Worm (Caenorhabditis elegans) whole organism, L3 larva: Measurements from ENCODE around the gene F02D10.6.
"Not testable (repeated sequence)": the region's sequence is repeated elsewhere in the genome, so short reads cannot be mapped to it uniquely, and the experiment has no call there.

Experiments
- ZK546.5 ChIP-seq: sonication (generic microtip); optimal IDR thresholded peaks from 2 replicates; lab custom pipeline; 2017; ENCODE audit warnings: missing biosample characterization, missing genetic modification characterization
- aly-2 ChIP-seq: fragments of 150-350 bp; optimal IDR thresholded peaks from 2 replicates; lab custom pipeline; 2014; ENCODE audit warnings: missing biosample characterization, missing genetic modification characterization
- ama-1 ChIP-seq: fragments of 150-350 bp; optimal IDR thresholded peaks from 2 replicates; lab custom pipeline; 2018
- ceh-28 ChIP-seq: fragments of 150-350 bp; optimal IDR thresholded peaks from 2 replicates; lab custom pipeline; 2014; ENCODE audit warnings: missing biosample characterization, missing genetic modification reagents, missing genetic modification characterization
- ceh-9 ChIP-seq: sonication (generic microtip); optimal IDR thresholded peaks from 2 replicates; lab custom pipeline; 2018; ENCODE audit warnings: missing biosample characterization, missing genetic modification characterization
- daf-12 ChIP-seq: fragments of 150-350 bp; optimal IDR thresholded peaks from 2 replicates; lab custom pipeline; 2014; ENCODE audit warnings: missing biosample characterization, missing genetic modification reagents, missing genetic modification characterization
- egl-5 ChIP-seq: fragments of 150-350 bp; optimal IDR thresholded peaks from 2 replicates; lab custom pipeline; 2017; ENCODE audit warnings: missing biosample characterization, missing genetic modification reagents, missing genetic modification characterization, inconsistent platforms
- elt-1 ChIP-seq: fragments of 150-350 bp; optimal IDR thresholded peaks from 2 replicates; lab custom pipeline; 2014; ENCODE audit warnings: missing biosample characterization, missing genetic modification characterization
- elt-2 ChIP-seq: sonication (generic microtip); optimal IDR thresholded peaks from 2 replicates; lab custom pipeline; 2016; ENCODE audit warnings: missing genetic modification reagents, mild to moderate bottlenecking, missing genetic modification characterization, missing compliant biosample characterization
- elt-3 ChIP-seq, 3 experiments: fragments of 150-350 bp in 1 of 3; sonication (generic microtip) in 2 of 3; optimal IDR thresholded peaks; 2 replicates in 2 of 3; 4 replicates in 1 of 3; lab custom pipeline; 2014 to 2017; ENCODE audit warnings: missing biosample characterization in 3 of 3, missing genetic modification characterization in 3 of 3
- eor-1 ChIP-seq, 2 experiments: fragments of 150-350 bp; optimal IDR thresholded peaks; 2 replicates each; lab custom pipeline; 2014 to 2018; ENCODE audit warnings: missing biosample characterization in 2 of 2, missing genetic modification characterization in 2 of 2
- fkh-10 ChIP-seq: sonication (generic microtip); optimal IDR thresholded peaks from 2 replicates; lab custom pipeline; 2017; ENCODE audit warnings: missing biosample characterization, missing genetic modification reagents, missing genetic modification characterization
- fkh-2 ChIP-seq: fragments of 150-350 bp; optimal IDR thresholded peaks from 2 replicates; lab custom pipeline; 2014; ENCODE audit warnings: missing biosample characterization, missing genetic modification reagents, missing genetic modification characterization
- fos-1 ChIP-seq: fragments of 150-350 bp; optimal IDR thresholded peaks from 2 replicates; lab custom pipeline; 2014; ENCODE audit warnings: missing biosample characterization, missing genetic modification characterization
- hmg-11 ChIP-seq: sonication (generic microtip); optimal IDR thresholded peaks from 2 replicates; lab custom pipeline; 2016; ENCODE audit warnings: missing genetic modification characterization, missing compliant biosample characterization
- jun-1 ChIP-seq: fragments of 150-350 bp; optimal IDR thresholded peaks from 2 replicates; lab custom pipeline; 2014; ENCODE audit warnings: missing biosample characterization, missing genetic modification reagents, missing genetic modification characterization
- lin-15B ChIP-seq: fragments of 150-350 bp; optimal IDR thresholded peaks from 2 replicates; lab custom pipeline; 2014; ENCODE audit warnings: missing biosample characterization, missing genetic modification characterization
- lsy-12 ChIP-seq: sonication (generic microtip); optimal IDR thresholded peaks from 2 replicates; lab custom pipeline; 2016; ENCODE audit warnings: mild to moderate bottlenecking, missing genetic modification characterization, missing compliant biosample characterization
- mdl-1 ChIP-seq: fragments of 150-350 bp; optimal IDR thresholded peaks from 2 replicates; lab custom pipeline; 2014; ENCODE audit warnings: missing biosample characterization, missing genetic modification characterization
- mml-1 ChIP-seq: fragments of 150-350 bp; sonication (generic microtip); optimal IDR thresholded peaks from 3 replicates; lab custom pipeline; 2014; ENCODE audit warnings: missing biosample characterization, missing genetic modification characterization
- nfya-1 ChIP-seq: sonication (generic microtip); optimal IDR thresholded peaks from 2 replicates; lab custom pipeline; 2017; ENCODE audit warnings: missing genetic modification characterization, mild to moderate bottlenecking, missing compliant biosample characterization, antibody characterized with exemption, moderate library complexity; ENCODE audit not compliant: insufficient read depth
- nhr-11 ChIP-seq: fragments of 150-350 bp; optimal IDR thresholded peaks from 2 replicates; lab custom pipeline; 2014; ENCODE audit warnings: missing biosample characterization, missing genetic modification characterization
- nhr-12 ChIP-seq: fragments of 150-350 bp; optimal IDR thresholded peaks from 2 replicates; lab custom pipeline; 2014; ENCODE audit warnings: missing biosample characterization, missing genetic modification characterization
- nhr-23 ChIP-seq: fragments of 150-350 bp; optimal IDR thresholded peaks from 2 replicates; lab custom pipeline; 2014; ENCODE audit warnings: missing biosample characterization, missing genetic modification reagents, missing genetic modification characterization
- nhr-237 ChIP-seq: fragments of 150-350 bp; optimal IDR thresholded peaks from 2 replicates; lab custom pipeline; 2014; ENCODE audit warnings: missing biosample characterization, missing genetic modification characterization
- nhr-43 ChIP-seq: sonication (generic microtip); optimal IDR thresholded peaks from 2 replicates; lab custom pipeline; 2016; ENCODE audit warnings: mild to moderate bottlenecking, missing genetic modification characterization, missing compliant biosample characterization; ENCODE audit not compliant: poor library complexity, severe bottlenecking
- nhr-67 ChIP-seq: fragments of 150-350 bp; optimal IDR thresholded peaks from 2 replicates; lab custom pipeline; 2014; ENCODE audit warnings: missing biosample characterization, missing genetic modification characterization
- nhr-76 ChIP-seq: fragments of 150-350 bp; sonication (generic microtip); optimal IDR thresholded peaks from 5 replicates; lab custom pipeline; 2014; ENCODE audit warnings: missing biosample characterization, missing genetic modification characterization
- nhr-77 ChIP-seq: fragments of 150-350 bp; optimal IDR thresholded peaks from 2 replicates; lab custom pipeline; 2014; ENCODE audit warnings: missing biosample characterization, missing genetic modification characterization
- pha-4 ChIP-seq: fragments of 150-350 bp; optimal IDR thresholded peaks from 2 replicates; lab custom pipeline; 2014; ENCODE audit warnings: missing biosample characterization, missing genetic modification reagents, missing genetic modification characterization
- sea-2 ChIP-seq: fragments of 150-350 bp; sonication (generic microtip); optimal IDR thresholded peaks from 4 replicates; lab custom pipeline; 2014; ENCODE audit warnings: missing biosample characterization, missing genetic modification reagents, missing genetic modification characterization
- snpc-4 ChIP-seq: fragments of 150-350 bp; optimal IDR thresholded peaks from 2 replicates; lab custom pipeline; 2014; ENCODE audit warnings: missing biosample characterization, missing genetic modification characterization
- tbx-2 ChIP-seq: sonication (generic microtip); optimal IDR thresholded peaks from 2 replicates; lab custom pipeline; 2016; ENCODE audit warnings: mild to moderate bottlenecking, missing genetic modification characterization, missing compliant biosample characterization
- unc-39 ChIP-seq: sonication (generic microtip); optimal IDR thresholded peaks from 4 replicates; lab custom pipeline; 2017; ENCODE audit warnings: missing biosample characterization, missing genetic modification characterization
- unc-62 ChIP-seq: fragments of 150-350 bp; sonication (generic microtip); optimal IDR thresholded peaks from 4 replicates; lab custom pipeline; 2014; ENCODE audit warnings: missing biosample characterization, missing genetic modification reagents, missing genetic modification characterization
- zag-1 ChIP-seq: fragments of 150-350 bp; optimal IDR thresholded peaks from 2 replicates; lab custom pipeline; 2014; ENCODE audit warnings: missing biosample characterization, missing genetic modification characterization
- ztf-4 ChIP-seq: fragments of 150-350 bp; optimal IDR thresholded peaks from 2 replicates; lab custom pipeline; 2014; ENCODE audit warnings: missing biosample characterization, missing genetic modification characterization

The F02D10.6 gene

ce11 chrX:13435790-13436472, 15.5 kb downstream of the F02D10.6 start, which contains the start of gene jmjd-3.3:
jmjd-3.3 (plus strand) TSS chrX:13436422.
- no peak for TF ChIP-seq zag-1 (tag; lab: Kevin White, UChicago)
- no peak for TF ChIP-seq nhr-76 (tag; lab: Kevin White, UChicago)
- no peak for TF ChIP-seq fos-1
- no peak for TF ChIP-seq snpc-4
- no peak for TF ChIP-seq nfya-1 (tag; lab: Kevin White, UChicago)
- no peak for TF ChIP-seq daf-12 (tag; lab: Kevin White, UChicago)
- no peak for TF ChIP-seq elt-3 (tag; optimal IDR thresholded peaks at IDR 0.05; lab: Kevin White, UChicago)
- no peak for TF ChIP-seq unc-39 (tag; lab: Kevin White, UChicago)
- no peak for TF ChIP-seq lsy-12 (tag; lab: Kevin White, UChicago)
- TF ChIP-seq pha-4 = no peak
- TF ChIP-seq elt-1 (tag; lab: Kevin White, UChicago) = no peak
- no peak for TF ChIP-seq ceh-9
- TF ChIP-seq nhr-12 (tag; lab: Kevin White, UChicago) = no peak
- no peak for TF ChIP-seq jun-1 (tag; lab: Kevin White, UChicago)
- TF ChIP-seq ceh-28 (tag; lab: Kevin White, UChicago) = no peak
- no peak for TF ChIP-seq eor-1 (tag; optimal IDR thresholded peaks at IDR 0.05; lab: Kevin White, UChicago)
- TF ChIP-seq unc-62 (GFP tag; lab: Kevin White, UChicago) = no peak

ce11 chrX:13435116-13435515, 16.4 kb downstream of the F02D10.6 start:
- TF ChIP-seq mdl-1 (no peak), snpc-4 (no peak), ama-1 (lab: Kevin White, UChicago) (no peak), sea-2 (GFP tag; lab: Kevin White, UChicago) (no peak), nhr-23 (tag; lab: Kevin White, UChicago) (no peak), egl-5 (no peak), zag-1 (tag; lab: Kevin White, UChicago) (no peak), ZK546.5 (no peak), nhr-237 (tag; lab: Kevin White, UChicago) (no peak), nhr-77 (tag; lab: Kevin White, UChicago) (no peak), fkh-2 (tag; lab: Kevin White, UChicago) (no peak), jun-1 (tag; lab: Kevin White, UChicago) (no peak), fkh-10 (GFP tag; lab: Kevin White, UChicago) (no peak)

- TF ChIP-seq nhr-11, elt-1, lsy-12 (tag; lab: Kevin White, UChicago): not testable (repeated sequence)
Observed at ce11 chrX:13431388-13431787, 20.1 kb downstream of the F02D10.6 start, which contains the start of gene C29F7.10. C29F7.10 (minus strand) TSS chrX:13431488.

- TF ChIP-seq nhr-43; fkh-10 (GFP tag; lab: Kevin White, UChicago); ama-1 (lab: Kevin White, UChicago): not testable (repeated sequence)
Observed at ce11 chrX:13428755-13429154, 22.7 kb downstream of the F02D10.6 start, which contains the start of gene fkh-4. fkh-4 (minus strand) TSS chrX:13428855.

- no peak for TF ChIP-seq elt-2 (tag; lab: Kevin White, UChicago)
- TF ChIP-seq aly-2 (tag; lab: Kevin White, UChicago) = no peak
- TF ChIP-seq tbx-2 (tag; lab: Kevin White, UChicago) = no peak
- no peak for TF ChIP-seq egl-5
- TF ChIP-seq mml-1 (tag; lab: Kevin White, UChicago) = no peak
- TF ChIP-seq nhr-67 = no peak
- TF ChIP-seq nhr-237 (tag; lab: Kevin White, UChicago) = no peak
- TF ChIP-seq jun-1 (tag; lab: Kevin White, UChicago) = no peak
- TF ChIP-seq ceh-28 (tag; lab: Kevin White, UChicago) = no peak
- no peak for TF ChIP-seq mdl-1
- TF ChIP-seq nfya-1 (tag; lab: Kevin White, UChicago) = no peak
- no peak for TF ChIP-seq nhr-76 (tag; lab: Kevin White, UChicago)
- no peak for TF ChIP-seq fkh-10 (GFP tag; lab: Kevin White, UChicago)
- no peak for TF ChIP-seq ztf-4 (tag; lab: Kevin White, UChicago)
- no peak for TF ChIP-seq fkh-2 (tag; lab: Kevin White, UChicago)
- TF ChIP-seq hmg-11 (tag; lab: Kevin White, UChicago) = no peak
- no peak for TF ChIP-seq eor-1 (tag; optimal IDR thresholded peaks at IDR 0.05; lab: Kevin White, UChicago)
- no peak for TF ChIP-seq lin-15B (tag; lab: Kevin White, UChicago)
- TF ChIP-seq, all 47 proteins: peak for 0
Observed at ce11 chrX:13423340-13423739, 28.1 kb downstream of the F02D10.6 start, which contains the start of gene fkh-3. fkh-3 (minus strand) TSS chrX:13423440.
